In genomic region chrIII:9765465-9765900, ce11 we compare ENCODE assay signal across 3 worm cellular contexts.
A peak's percentile ranks its signal among the peaks of the same experiment; 100 is the strongest.
TF ChIP-seq lines count a peak whose summit lies in the region.

No protein-coding gene starts in this region.

TF ChIP-seq in whole organism, L1 larva, 84 proteins besides CTCF, POLR2A, EP300 and RAD21 (continued from another document and continues in another):
- peak; percentile 100 for TF ChIP-seq nhr-71 (tag; optimal IDR thresholded peaks at IDR 0.05; lab: Kevin White, UChicago)
- TF ChIP-seq mep-1 (tag; optimal IDR thresholded peaks at IDR 0.05; lab: Kevin White, UChicago) = peak; percentile 98
- TF ChIP-seq aly-2 (tag; optimal IDR thresholded peaks at IDR 0.05; lab: Kevin White, UChicago) = peak; percentile 96
- no peak for TF ChIP-seq hlh-17 (GFP tag; optimal IDR thresholded peaks at IDR 0.05; lab: Kevin White, UChicago; ENCODE audit: borderline replicate concordance)
- TF ChIP-seq tbx-2 (tag; optimal IDR thresholded peaks at IDR 0.05; lab: Kevin White, UChicago) = peak; percentile 99
- TF ChIP-seq swsn-7 (tag; optimal IDR thresholded peaks at IDR 0.05; lab: Kevin White, UChicago) = peak; percentile 99
- peak in 1 of 2 experiments; percentile 24 for TF ChIP-seq egl-27 (tag; optimal IDR thresholded peaks at IDR 0.05; lab: Kevin White, UChicago)
- TF ChIP-seq lin-13 (GFP tag; optimal IDR thresholded peaks at IDR 0.05; lab: Kevin White, UChicago) = peak; percentile 96
- peak; percentile 99 for TF ChIP-seq snu-23 (GFP tag; optimal IDR thresholded peaks at IDR 0.05; lab: Kevin White, UChicago)
- peak; percentile 98 for TF ChIP-seq C16A3.4 (tag; optimal IDR thresholded peaks at IDR 0.05; lab: Kevin White, UChicago)
- peak; percentile 95 for TF ChIP-seq mab-9 (GFP tag; IDR thresholded peaks at IDR 0.05; lab: Robert Waterston, UW)
- TF ChIP-seq ztf-4 (tag; optimal IDR thresholded peaks at IDR 0.05; lab: Kevin White, UChicago) = peak; percentile 99
- TF ChIP-seq sox-4 (tag; optimal IDR thresholded peaks at IDR 0.05; lab: Kevin White, UChicago) = peak; percentile 92
- TF ChIP-seq lsy-2 (tag; optimal IDR thresholded peaks at IDR 0.05; lab: Kevin White, UChicago) = peak; percentile 100
- peak; percentile 99 for TF ChIP-seq nhr-20 (tag; optimal IDR thresholded peaks at IDR 0.05; lab: Kevin White, UChicago)
- TF ChIP-seq lir-3 (tag; optimal IDR thresholded peaks at IDR 0.05; lab: Kevin White, UChicago; ENCODE audit: poor library complexity) = peak; percentile 89
- TF ChIP-seq ets-5 (GFP tag; IDR thresholded peaks at IDR 0.05; lab: Robert Waterston, UW) = no peak
- TF ChIP-seq efl-1 (optimal IDR thresholded peaks at IDR 0.05; lab: Kevin White, UChicago) = peak; percentile 92 to 96
- TF ChIP-seq efl-1 (GFP tag; optimal IDR thresholded peaks at IDR 0.05 in 1 of 2; lab: Kevin White, UChicago) = peak; percentile 81 to 99
- TF ChIP-seq C04F5.9 (tag; optimal IDR thresholded peaks at IDR 0.05; lab: Kevin White, UChicago) = peak; percentile 94
- peak; percentile 74 for TF ChIP-seq unc-62 (GFP tag; optimal IDR thresholded peaks at IDR 0.05; lab: Kevin White, UChicago)
- peak; percentile 87 for TF ChIP-seq efl-3 (GFP tag; optimal IDR thresholded peaks at IDR 0.05; lab: Kevin White, UChicago)
- peak; percentile 96 for TF ChIP-seq unc-130 (tag; optimal IDR thresholded peaks at IDR 0.05; lab: Kevin White, UChicago)
- no peak for TF ChIP-seq unc-30 (tag; optimal IDR thresholded peaks at IDR 0.05; lab: Kevin White, UChicago)
- TF ChIP-seq lin-39 (tag; optimal IDR thresholded peaks at IDR 0.05; lab: Kevin White, UChicago) = peak; percentile 84
- TF ChIP-seq zag-1 (tag; optimal IDR thresholded peaks at IDR 0.05; lab: Kevin White, UChicago) = peak; percentile 85
- TF ChIP-seq pag-3 (tag; optimal IDR thresholded peaks at IDR 0.05; lab: Kevin White, UChicago; ENCODE audit: borderline replicate concordance, insufficient read depth) = no peak
- peak; percentile 98 for TF ChIP-seq nhr-90 (tag; optimal IDR thresholded peaks at IDR 0.05; lab: Kevin White, UChicago; ENCODE audit: poor library complexity)
- peak; percentile 86 for TF ChIP-seq vab-15 (tag; optimal IDR thresholded peaks at IDR 0.05; lab: Kevin White, UChicago)
- TF ChIP-seq ceh-82 (tag; optimal IDR thresholded peaks at IDR 0.05; lab: Kevin White, UChicago) = peak; percentile 90 to 98 (median 97)
- TF ChIP-seq fkh-4 (tag; optimal IDR thresholded peaks at IDR 0.05; lab: Kevin White, UChicago; ENCODE audit: borderline replicate concordance) = peak; percentile 70
- TF ChIP-seq dpl-1 (GFP tag; optimal IDR thresholded peaks at IDR 0.05; lab: Kevin White, UChicago) = peak; percentile 77 to 86 (median 85)
- TF ChIP-seq isw-1 (GFP tag; IDR thresholded peaks at IDR 0.05; lab: Robert Waterston, UW) = peak; percentile 98
- TF ChIP-seq hpl-2 (GFP tag; optimal IDR thresholded peaks at IDR 0.05; lab: Kevin White, UChicago) = peak; percentile 89
- TF ChIP-seq Y116A8C.19 (tag; optimal IDR thresholded peaks at IDR 0.05; lab: Kevin White, UChicago; ENCODE audit: borderline replicate concordance) = no peak
- peak; percentile 98 for TF ChIP-seq pax-3 (tag; optimal IDR thresholded peaks at IDR 0.05; lab: Kevin White, UChicago)
- peak; percentile 89 for TF ChIP-seq fos-1 (tag; optimal IDR thresholded peaks at IDR 0.05; lab: Kevin White, UChicago)
- TF ChIP-seq egl-13 (tag; optimal IDR thresholded peaks at IDR 0.05; lab: Kevin White, UChicago) = peak; percentile 97
- TF ChIP-seq F16B12.6 (tag; optimal IDR thresholded peaks at IDR 0.05; lab: Kevin White, UChicago) = peak; percentile 57
- peak; percentile 22 for TF ChIP-seq ceh-90 (tag; optimal IDR thresholded peaks at IDR 0.05; lab: Kevin White, UChicago)
- peak; percentile 95 for TF ChIP-seq elt-2 (tag; optimal IDR thresholded peaks at IDR 0.05; lab: Kevin White, UChicago)
- TF ChIP-seq lin-35 (GFP tag; optimal IDR thresholded peaks at IDR 0.05; lab: Kevin White, UChicago) = peak; percentile 90 to 92

TF ChIP-seq in whole organism, L3 larva, 47 proteins besides CTCF, POLR2A, EP300 and RAD21 (continued from another document):
- peak; percentile 37 for TF ChIP-seq nhr-76 (tag; optimal IDR thresholded peaks at IDR 0.05; lab: Kevin White, UChicago)
- peak; percentile 90 for TF ChIP-seq R02D3.7 (tag; optimal IDR thresholded peaks at IDR 0.05; lab: Kevin White, UChicago)
- TF ChIP-seq nhr-67 (tag; optimal IDR thresholded peaks at IDR 0.05; lab: Kevin White, UChicago) = no peak
- TF ChIP-seq pha-4 (tag; optimal IDR thresholded peaks at IDR 0.05; lab: Kevin White, UChicago) = peak; percentile 98
- TF ChIP-seq sea-2 (GFP tag; optimal IDR thresholded peaks at IDR 0.05; lab: Kevin White, UChicago) = peak; percentile 21
- TF ChIP-seq daf-12 (tag; optimal IDR thresholded peaks at IDR 0.05; lab: Kevin White, UChicago) = peak; percentile 70
- no peak for TF ChIP-seq eor-1 (tag; optimal IDR thresholded peaks at IDR 0.05; lab: Kevin White, UChicago)
- peak; percentile 66 for TF ChIP-seq fkh-10 (GFP tag; optimal IDR thresholded peaks at IDR 0.05; lab: Kevin White, UChicago)
- peak; percentile 77 for TF ChIP-seq nhr-77 (tag; optimal IDR thresholded peaks at IDR 0.05; lab: Kevin White, UChicago)
- peak; percentile 99 for TF ChIP-seq nfya-1 (tag; optimal IDR thresholded peaks at IDR 0.05; lab: Kevin White, UChicago; ENCODE audit: insufficient read depth)
- peak; percentile 95 for TF ChIP-seq ztf-4 (tag; optimal IDR thresholded peaks at IDR 0.05; lab: Kevin White, UChicago)
- TF ChIP-seq ceh-82 (tag; optimal IDR thresholded peaks at IDR 0.05; lab: Kevin White, UChicago) = peak; percentile 93
- TF ChIP-seq elt-2 (tag; optimal IDR thresholded peaks at IDR 0.05; lab: Kevin White, UChicago) = peak; percentile 94
- peak; percentile 78 for TF ChIP-seq egl-27 (tag; optimal IDR thresholded peaks at IDR 0.05; lab: Kevin White, UChicago)
- TF ChIP-seq ceh-28 (tag; optimal IDR thresholded peaks at IDR 0.05; lab: Kevin White, UChicago) = peak; percentile 90
- TF ChIP-seq nhr-12 (tag; optimal IDR thresholded peaks at IDR 0.05; lab: Kevin White, UChicago) = no peak
- TF ChIP-seq hmg-11 (tag; optimal IDR thresholded peaks at IDR 0.05; lab: Kevin White, UChicago) = peak; percentile 96
- TF ChIP-seq ceh-9 (tag; optimal IDR thresholded peaks at IDR 0.05; lab: Kevin White, UChicago) = no peak
- peak in 2 of 3 experiments; percentile 29 to 88 for TF ChIP-seq elt-3 (tag; optimal IDR thresholded peaks at IDR 0.05; lab: Kevin White, UChicago)
- peak; percentile 93 for TF ChIP-seq pqm-1 (tag; optimal IDR thresholded peaks at IDR 0.05; lab: Kevin White, UChicago)
- no peak for TF ChIP-seq ztf-11 (tag; optimal IDR thresholded peaks at IDR 0.05; lab: Kevin White, UChicago)
- peak; percentile 91 for TF ChIP-seq nhr-11 (tag; optimal IDR thresholded peaks at IDR 0.05; lab: Kevin White, UChicago)
- peak; percentile 99 for TF ChIP-seq nhr-25 (tag; optimal IDR thresholded peaks at IDR 0.05; lab: Kevin White, UChicago)
- peak; percentile 86 for TF ChIP-seq unc-62 (GFP tag; optimal IDR thresholded peaks at IDR 0.05; lab: Kevin White, UChicago)
- TF ChIP-seq tbx-2 (tag; optimal IDR thresholded peaks at IDR 0.05; lab: Kevin White, UChicago) = peak; percentile 97
- TF ChIP-seq unc-39 (tag; optimal IDR thresholded peaks at IDR 0.05; lab: Kevin White, UChicago) = peak; percentile 34
- peak; percentile 93 for TF ChIP-seq skn-1 (tag; optimal IDR thresholded peaks at IDR 0.05; lab: Kevin White, UChicago)
- peak; percentile 98 for TF ChIP-seq egl-5 (tag; optimal IDR thresholded peaks at IDR 0.05; lab: Kevin White, UChicago)

TF ChIP-seq in whole organism, young adult, 124 proteins besides CTCF, POLR2A, EP300 and RAD21 (continued from another document and continues in another):
- TF ChIP-seq madf-10 (tag; optimal IDR thresholded peaks at IDR 0.05; lab: Kevin White, UChicago) (peak; percentile 94), D2030.7 (GFP tag; IDR thresholded peaks at IDR 0.05; lab: Robert Waterston, UW) (0 out of 2 replicates have a peak, but pooled peaks have one; percentile 16), ceh-27 (GFP tag; optimal IDR thresholded peaks at IDR 0.05; lab: Kevin White, UChicago) (peak; percentile 98), lsl-1 (GFP tag; optimal IDR thresholded peaks at IDR 0.05; lab: Kevin White, UChicago) (peak; percentile 29), hlh-26 (GFP tag; conservative IDR thresholded peaks at IDR 0.05; lab: Robert Waterston, UW) (no peak), tbx-9 (tag; optimal IDR thresholded peaks at IDR 0.05; lab: Kevin White, UChicago; ENCODE audit: borderline replicate concordance) (no peak), attf-3 (GFP tag; conservative IDR thresholded peaks at IDR 0.05; lab: Robert Waterston, UW) (peak; percentile 74), him-1 (tag; optimal IDR thresholded peaks at IDR 0.05; lab: Kevin White, UChicago) (no peak), ztf-3 (GFP tag; optimal IDR thresholded peaks at IDR 0.05; lab: Kevin White, UChicago) (peak; percentile 97), ets-4 (GFP tag; optimal IDR thresholded peaks at IDR 0.05; lab: Kevin White, UChicago) (peak; percentile 98), Y67H2A.10 (GFP tag; conservative IDR thresholded peaks at IDR 0.05; lab: Robert Waterston, UW) (peak; percentile 99), ztf-22 (GFP tag; optimal IDR thresholded peaks at IDR 0.05; lab: Kevin White, UChicago) (peak; percentile 97), let-526 (GFP tag; IDR thresholded peaks at IDR 0.05; lab: Robert Waterston, UW) (peak; percentile 98), nhr-90 (tag; optimal IDR thresholded peaks at IDR 0.05; lab: Kevin White, UChicago) (peak; percentile 94), akir-1 (GFP tag; optimal IDR thresholded peaks at IDR 0.05; lab: Kevin White, UChicago) (peak; percentile 92), madf-3 (GFP tag; IDR thresholded peaks at IDR 0.05; lab: Robert Waterston, UW) (peak; percentile 100), ama-1 (optimal IDR thresholded peaks at IDR 0.05; lab: Kevin White, UChicago) (peak; percentile 90), ama-1 (GFP tag; optimal IDR thresholded peaks at IDR 0.05; lab: Kevin White, UChicago) (peak in 1 of 2 experiments; percentile 78), somi-1 (GFP tag; optimal IDR thresholded peaks at IDR 0.05; lab: Kevin White, UChicago) (peak; percentile 99), B0336.3 (GFP tag; IDR thresholded peaks at IDR 0.05; lab: Robert Waterston, UW) (peak; percentile 99), lsy-27 (tag; optimal IDR thresholded peaks at IDR 0.05; lab: Kevin White, UChicago; ENCODE audit: borderline replicate concordance, insufficient read depth) (no peak), egrh-3 (GFP tag; IDR thresholded peaks at IDR 0.05; lab: Robert Waterston, UW) (peak; percentile 54), lir-1 (GFP tag; conservative IDR thresholded peaks at IDR 0.05; lab: Robert Waterston, UW) (peak; percentile 92), snpc-4 (GFP tag; optimal IDR thresholded peaks at IDR 0.05; lab: Kevin White, UChicago) (peak; percentile 43), snpc-4 (tag; optimal IDR thresholded peaks at IDR 0.05; lab: Kevin White, UChicago) (peak in 3 of 4 experiments; percentile 57 to 84 (median 83)), T26A5.8 (tag; optimal IDR thresholded peaks at IDR 0.05; lab: Kevin White, UChicago) (no peak), nhr-120 (GFP tag; IDR thresholded peaks at IDR 0.05; lab: Robert Waterston, UW) (no peak), ztf-26 (tag; optimal IDR thresholded peaks at IDR 0.05; lab: Kevin White, UChicago) (peak; percentile 98), tlf-1 (GFP tag; optimal IDR thresholded peaks at IDR 0.05; lab: Kevin White, UChicago) (peak; percentile 97), F10E7.11 (tag; optimal IDR thresholded peaks at IDR 0.05; lab: Kevin White, UChicago) (peak; percentile 79), ceh-91 (GFP tag; IDR thresholded peaks at IDR 0.05; lab: Robert Waterston, UW) (no peak), chd-7 (tag; optimal IDR thresholded peaks at IDR 0.05; lab: Kevin White, UChicago) (peak; percentile 99), ztf-28 (GFP tag; IDR thresholded peaks at IDR 0.05; lab: Robert Waterston, UW) (peak; percentile 84; the same call in 1 of the 2 replicates), repo-1 (tag; optimal IDR thresholded peaks at IDR 0.05; lab: Kevin White, UChicago) (peak; percentile 98), lin-26 (GFP tag; IDR thresholded peaks at IDR 0.05; lab: Robert Waterston, UW) (peak; percentile 91), K11D2.4 (GFP tag; IDR thresholded peaks at IDR 0.05; lab: Robert Waterston, UW) (peak; percentile 98), hsf-1 (GFP tag; IDR thresholded peaks at IDR 0.05; lab: Robert Waterston, UW) (peak; percentile 72), ceh-79 (tag; optimal IDR thresholded peaks at IDR 0.05; lab: Kevin White, UChicago) (peak; percentile 77), madf-8 (GFP tag; conservative IDR thresholded peaks at IDR 0.05; lab: Robert Waterston, UW) (no peak), zfh-2 (GFP tag; conservative IDR thresholded peaks at IDR 0.05; lab: Robert Waterston, UW) (peak; percentile 99), cebp-2 (GFP tag; IDR thresholded peaks at IDR 0.05; lab: Robert Waterston, UW) (peak; percentile 95), mel-28 (tag; optimal IDR thresholded peaks at IDR 0.05; lab: Kevin White, UChicago; ENCODE audit: borderline replicate concordance) (peak; percentile 56), sdz-38 (tag; optimal IDR thresholded peaks at IDR 0.05; lab: Kevin White, UChicago) (no peak), F39B2.1 (GFP tag; IDR thresholded peaks at IDR 0.05; lab: Robert Waterston, UW) (peak; percentile 77), egl-18 (GFP tag; IDR thresholded peaks at IDR 0.05; lab: Robert Waterston, UW) (peak; percentile 93), bed-2 (GFP tag; IDR thresholded peaks at IDR 0.05; lab: Robert Waterston, UW) (no peak), dpff-1 (tag; optimal IDR thresholded peaks at IDR 0.05; lab: Kevin White, UChicago) (peak; percentile 88), T07F8.4 (tag; optimal IDR thresholded peaks at IDR 0.05; lab: Kevin White, UChicago) (peak; percentile 57), ekl-4 (GFP tag; IDR thresholded peaks at IDR 0.05; lab: Robert Waterston, UW) (peak; percentile 99), fkh-3 (tag; optimal IDR thresholded peaks at IDR 0.05; lab: Kevin White, UChicago) (peak; percentile 61), F23B12.7 (tag; optimal IDR thresholded peaks at IDR 0.05; lab: Kevin White, UChicago; ENCODE audit: insufficient read depth) (no peak), pha-4 (tag; optimal IDR thresholded peaks at IDR 0.05; lab: Kevin White, UChicago) (peak; percentile 95), B0261.1 (tag; optimal IDR thresholded peaks at IDR 0.05; lab: Kevin White, UChicago) (peak; percentile 41), sea-2 (GFP tag; IDR thresholded peaks at IDR 0.05; lab: Robert Waterston, UW) (peak; percentile 94), lag-1 (GFP tag; IDR thresholded peaks at IDR 0.05; lab: Robert Waterston, UW) (peak; percentile 94), atf-7 (tag; optimal IDR thresholded peaks at IDR 0.05; lab: Kevin White, UChicago) (peak; percentile 97), die-1 (tag; optimal IDR thresholded peaks at IDR 0.05; lab: Kevin White, UChicago) (peak; percentile 62), nfya-1 (tag; optimal IDR thresholded peaks at IDR 0.05; lab: Kevin White, UChicago; ENCODE audit: borderline replicate concordance, insufficient read depth) (no peak), unc-130 (GFP tag; optimal IDR thresholded peaks at IDR 0.05; lab: Kevin White, UChicago) (peak; percentile 3), ztf-18 (tag; optimal IDR thresholded peaks at IDR 0.05; lab: Kevin White, UChicago) (peak; percentile 82), bed-1 (GFP tag; IDR thresholded peaks at IDR 0.05; lab: Robert Waterston, UW) (peak; percentile 97), C06A6.2 (GFP tag; conservative IDR thresholded peaks at IDR 0.05; lab: Robert Waterston, UW) (peak; percentile 97), lin-35 (GFP tag; optimal IDR thresholded peaks at IDR 0.05; lab: Kevin White, UChicago) (peak in 2 of 3 experiments; percentile 44 to 94), tbp1 (GFP tag; optimal IDR thresholded peaks at IDR 0.05; lab: Kevin White, UChicago) (peak; percentile 75), egl-44 (GFP tag; IDR thresholded peaks at IDR 0.05; lab: Robert Waterston, UW) (peak; percentile 96), attf-5 (GFP tag; optimal IDR thresholded peaks at IDR 0.05; lab: Kevin White, UChicago) (peak; percentile 99), nfyb-1 (GFP tag; IDR thresholded peaks at IDR 0.05; lab: Robert Waterston, UW) (peak; percentile 99), Y79H2A.3 (GFP tag; conservative IDR thresholded peaks at IDR 0.05; lab: Robert Waterston, UW) (no peak; the same call in 1 of the 2 replicates)
